Worm (Caenorhabditis elegans): Measurements from ENCODE around the gene F47C12.7.

The F47C12.7 gene

DNA sequence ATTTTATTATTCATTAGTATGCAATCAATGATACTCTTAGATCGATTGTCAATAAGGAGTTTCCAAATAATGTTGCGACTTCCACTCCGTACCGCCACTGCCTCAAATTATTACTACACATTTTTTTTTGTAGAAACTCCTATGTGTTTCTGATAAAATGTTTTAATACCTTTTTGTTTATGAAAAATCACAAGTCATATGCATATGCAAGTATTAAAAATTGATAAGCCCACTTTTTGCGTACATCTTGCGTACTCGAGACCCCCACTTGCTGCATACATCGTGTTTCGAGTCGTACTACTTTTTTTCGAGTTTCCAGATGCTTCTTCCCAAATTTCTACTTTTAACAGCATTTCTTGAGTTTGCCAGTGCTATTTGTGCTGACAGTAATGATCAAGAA is 30.3 kb downstream of the F47C12.7 start, which contains the start of gene clec-76:
clec-76 (plus strand) TSS at position 234 of the 400 bp plus-strand sequence.
- TF ChIP-seq unc-39 (tag; optimal IDR thresholded peaks at IDR 0.05) (no peak), ceh-39 (tag; optimal IDR thresholded peaks at IDR 0.05) (no peak), drap-1 (GFP tag; optimal IDR thresholded peaks at IDR 0.05) (no peak), nhr-2 (tag; optimal IDR thresholded peaks at IDR 0.05) (no peak), unc-120 (tag; optimal IDR thresholded peaks at IDR 0.05; ENCODE audit: poor library complexity, severe bottlenecking) (no peak)

DNA sequence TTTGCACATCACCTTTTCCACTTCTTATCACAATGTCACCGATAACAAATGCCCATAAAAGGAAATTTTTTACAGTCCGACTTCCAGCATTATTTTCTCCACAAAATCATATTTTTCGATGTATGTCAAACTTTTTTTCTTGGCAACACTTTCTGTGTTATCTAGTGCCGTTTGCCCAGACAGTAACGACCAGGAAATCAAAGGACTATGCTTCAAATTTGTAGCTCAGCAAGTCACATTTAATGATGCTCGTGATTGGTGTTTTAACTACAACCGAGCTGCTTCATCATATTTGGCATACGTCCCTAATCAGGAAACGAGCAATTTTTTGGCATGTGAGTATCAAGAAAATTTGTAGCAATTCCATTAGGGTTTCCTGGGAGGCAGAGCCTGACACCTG is 31.8 kb downstream of the F47C12.7 start:
- no peak for TF ChIP-seq lin-13 (tag; optimal IDR thresholded peaks at IDR 0.05)
- TF ChIP-seq hlh-1 (tag; optimal IDR thresholded peaks at IDR 0.05): no peak
- TF ChIP-seq zip-8 (tag; optimal IDR thresholded peaks at IDR 0.05): no peak
- no peak for TF ChIP-seq bed-3 (GFP tag; optimal IDR thresholded peaks at IDR 0.05)
- TF ChIP-seq nhr-76 (tag; optimal IDR thresholded peaks at IDR 0.05): no peak
- TF ChIP-seq nhr-2 (tag; optimal IDR thresholded peaks at IDR 0.05): no peak

DNA sequence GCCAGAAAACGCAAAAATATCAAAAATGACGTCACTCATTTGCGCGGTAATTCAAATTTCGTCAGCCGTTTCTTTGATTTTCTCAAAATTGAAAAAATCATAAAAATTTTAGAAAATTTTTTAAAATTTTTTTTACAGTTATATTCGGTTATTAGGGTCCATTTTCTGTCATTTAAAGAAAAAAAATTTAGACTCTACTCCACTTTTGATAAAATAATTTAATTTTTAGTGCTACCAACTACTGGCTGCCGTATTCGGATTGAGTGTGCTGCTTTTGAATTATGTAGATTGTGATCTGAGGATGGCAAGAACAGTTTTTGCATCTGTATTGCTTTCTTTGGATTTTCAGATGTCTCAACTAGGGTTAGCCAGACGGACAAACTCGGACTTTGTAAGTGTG is 32.7 kb downstream of the F47C12.7 start, which contains the start of gene Y46C8AM.1:
Y46C8AM.1 (plus strand) TSS at position 301 of the 400 bp plus-strand sequence.
- TF ChIP-seq sem-2 (GFP tag; optimal IDR thresholded peaks at IDR 0.05): no peak
- TF ChIP-seq nhr-76 (tag; optimal IDR thresholded peaks at IDR 0.05): no peak

DNA sequence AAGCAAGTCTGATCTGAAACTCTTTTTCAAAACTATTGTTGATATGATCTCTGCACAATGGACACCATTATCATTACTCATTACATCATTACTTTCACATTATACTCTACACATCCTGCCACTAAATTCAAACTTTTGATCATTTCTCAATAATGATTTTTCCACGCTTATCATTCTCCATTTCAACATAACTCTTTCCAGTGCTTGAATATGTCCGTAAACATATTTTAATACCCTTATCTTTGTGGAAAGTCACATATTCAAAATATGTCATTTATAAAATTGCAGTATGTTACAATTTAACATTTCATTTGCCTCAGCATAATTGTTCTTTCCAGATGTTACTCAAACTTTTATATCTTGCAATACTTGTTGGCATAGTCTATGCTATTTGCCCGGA is 34.9 kb downstream of the F47C12.7 start, which contains the start of gene clec-75:
clec-75 (plus strand) TSS at position 339 of the 400 bp plus-strand sequence.
- TF ChIP-seq nhr-76 (tag; optimal IDR thresholded peaks at IDR 0.05) (no peak), lsy-2 (tag; optimal IDR thresholded peaks at IDR 0.05) (no peak), zip-8 (tag; optimal IDR thresholded peaks at IDR 0.05) (no peak), hlh-1 (tag; optimal IDR thresholded peaks at IDR 0.05) (no peak), lin-32 (GFP tag; optimal IDR thresholded peaks at IDR 0.05) (no peak), unc-120 (tag; optimal IDR thresholded peaks at IDR 0.05; ENCODE audit: poor library complexity, severe bottlenecking) (no peak), lin-13 (tag; optimal IDR thresholded peaks at IDR 0.05) (no peak), pha-4 (tag; optimal IDR thresholded peaks at IDR 0.05) (no peak), drap-1 (GFP tag; optimal IDR thresholded peaks at IDR 0.05) (no peak), nhr-2 (tag; optimal IDR thresholded peaks at IDR 0.05) (no peak), unc-62 (GFP tag; optimal IDR thresholded peaks at IDR 0.05) (no peak), sptf-1 (tag; optimal IDR thresholded peaks at IDR 0.05) (no peak), tbx-8 (GFP tag; optimal IDR thresholded peaks at IDR 0.05) (no peak), ztf-11 (tag; optimal IDR thresholded peaks at IDR 0.05) (no peak)

DNA sequence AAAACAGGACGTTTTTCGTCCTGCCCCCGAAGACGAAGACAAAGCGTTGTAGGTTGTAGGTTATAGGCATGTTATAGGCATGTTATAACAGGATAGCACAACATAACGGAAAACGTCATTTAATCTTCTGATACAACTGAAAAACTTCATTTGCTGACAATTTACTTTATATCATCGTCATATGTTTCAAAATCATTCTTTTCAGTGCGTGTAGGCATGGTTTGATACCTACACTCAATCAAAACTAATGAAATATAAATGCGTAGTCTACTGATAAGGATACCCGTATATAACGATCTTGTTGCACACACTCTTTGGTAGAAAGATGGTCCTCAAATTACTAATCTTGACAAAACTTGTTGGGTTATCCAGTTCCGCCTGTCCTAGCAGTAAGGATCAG is 38.6 kb downstream of the F47C12.7 start, which contains the start of gene clec-74:
clec-74 (plus strand) TSS at position 301 of the 400 bp plus-strand sequence.
- TF ChIP-seq lsy-2 (tag; optimal IDR thresholded peaks at IDR 0.05): no peak
- no peak for TF ChIP-seq ces-1 (GFP tag; optimal IDR thresholded peaks at IDR 0.05)
- TF ChIP-seq elt-3 (tag; optimal IDR thresholded peaks at IDR 0.05): no peak
- TF ChIP-seq nhr-28 (tag; optimal IDR thresholded peaks at IDR 0.05): no peak
- no peak for TF ChIP-seq lin-32 (GFP tag; optimal IDR thresholded peaks at IDR 0.05)
- TF ChIP-seq ceh-39 (tag; optimal IDR thresholded peaks at IDR 0.05): no peak
- TF ChIP-seq unc-62 (GFP tag; optimal IDR thresholded peaks at IDR 0.05): no peak
- no peak for TF ChIP-seq pha-4 (tag; optimal IDR thresholded peaks at IDR 0.05)
- no peak for TF ChIP-seq mep-1 (tag; optimal IDR thresholded peaks at IDR 0.05)
- no peak for TF ChIP-seq bed-3 (GFP tag; optimal IDR thresholded peaks at IDR 0.05)
- no peak for TF ChIP-seq elt-1 (tag; optimal IDR thresholded peaks at IDR 0.05; ENCODE audit: borderline replicate concordance, insufficient read depth)

DNA sequence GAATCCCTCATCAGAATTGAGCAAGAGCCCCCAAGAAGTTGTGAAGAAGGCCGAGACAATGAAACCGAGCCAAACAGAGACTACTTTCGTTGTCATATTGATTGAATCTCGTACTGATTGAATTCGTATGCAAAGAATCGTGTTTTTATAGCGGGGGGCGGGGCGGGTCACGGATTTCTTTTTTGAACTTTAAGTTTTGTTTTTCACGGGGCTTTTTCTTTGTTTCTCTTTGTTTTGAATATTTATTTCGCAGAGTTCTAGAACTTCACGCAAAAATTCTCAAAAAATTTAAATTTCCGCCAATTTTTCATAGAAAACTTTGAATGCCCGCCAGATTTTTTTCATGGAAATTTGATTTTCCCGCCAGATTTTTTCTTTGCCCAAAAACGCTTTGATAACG is 39.2 kb downstream of the F47C12.7 start, which contains the start of gene clec-73:
clec-73 (minus strand) TSS at position 101 of the 400 bp plus-strand sequence.
- no peak for TF ChIP-seq hlh-1 (tag; optimal IDR thresholded peaks at IDR 0.05)
- no peak for TF ChIP-seq ztf-11 (tag; optimal IDR thresholded peaks at IDR 0.05)
- no peak for TF ChIP-seq sptf-1 (tag; optimal IDR thresholded peaks at IDR 0.05)
- no peak for TF ChIP-seq lin-13 (tag; optimal IDR thresholded peaks at IDR 0.05)
- TF ChIP-seq elt-1 (tag; optimal IDR thresholded peaks at IDR 0.05; ENCODE audit: borderline replicate concordance, insufficient read depth): no peak
- no peak for TF ChIP-seq sem-2 (GFP tag; optimal IDR thresholded peaks at IDR 0.05)
- no peak for TF ChIP-seq M03D4.4 (tag; optimal IDR thresholded peaks at IDR 0.05)

Data from whole organism, mixed stage, embryonic.